Worm (Caenorhabditis elegans) whole organism, midembryonic: ENCODE measurements around the gene ubc-24.
A peak's percentile ranks its signal among the peaks of the same experiment; 100 is the strongest.

ENCODE experiments used
- T22C8.4 ChIP-seq: fragments of 200-800 bp; sonication (Bioruptor generic); IDR thresholded peaks from 2 replicates; pipeline ENCODE4 v1.3.6; 2022; ENCODE audit warnings: missing genetic modification characterization, missing compliant biosample characterization
- cog-1 ChIP-seq: sonication (generic microtip); optimal IDR thresholded peaks from 2 replicates; lab custom pipeline; 2016; ENCODE audit warnings: missing genetic modification characterization, missing compliant biosample characterization
- flt-1 ChIP-seq: fragments of 200-800 bp; sonication (Bioruptor generic); IDR thresholded peaks from 2 replicates; pipeline ENCODE4 v1.3.6; 2022; ENCODE audit warnings: missing genetic modification characterization, missing compliant biosample characterization
- klf-2 ChIP-seq: fragments of 200-800 bp; sonication (Bioruptor generic); conservative IDR thresholded peaks from 2 replicates; pipeline ENCODE4 v1.3.6; 2022; ENCODE audit warnings: missing genetic modification reagents, missing genetic modification characterization, missing compliant biosample characterization
- med-1 ChIP-seq: sonication (generic microtip); optimal IDR thresholded peaks from 2 replicates; lab custom pipeline; 2017; ENCODE audit warnings: missing genetic modification characterization, mild to moderate bottlenecking, missing compliant biosample characterization, antibody characterized with exemption, missing genetic modification reagents; ENCODE audit not compliant: insufficient read depth
- ref-1 ChIP-seq: fragments of 200-800 bp; sonication (Bioruptor generic); conservative IDR thresholded peaks from 2 replicates; pipeline ENCODE4 v1.3.6; 2022; ENCODE audit warnings: missing genetic modification reagents, missing genetic modification characterization, missing compliant biosample characterization
- tab-1 ChIP-seq: fragments of 200-800 bp; sonication (Bioruptor generic); IDR thresholded peaks from 2 replicates; pipeline ENCODE4 v1.3.6; 2022; ENCODE audit warnings: missing genetic modification characterization, missing compliant biosample characterization
- ztf-23 ChIP-seq: fragments of 200-800 bp; sonication (Bioruptor generic); IDR thresholded peaks from 2 replicates; pipeline ENCODE4 v1.3.6; 2022; ENCODE audit warnings: missing genetic modification reagents, missing genetic modification characterization, missing compliant biosample characterization
- ztf-29 ChIP-seq: fragments of 200-800 bp; sonication (Bioruptor generic); IDR thresholded peaks from 2 replicates; pipeline ENCODE4 v1.3.6; 2022; ENCODE audit warnings: missing genetic modification reagents, missing genetic modification characterization, missing compliant biosample characterization

Gene ubc-24

DNA sequence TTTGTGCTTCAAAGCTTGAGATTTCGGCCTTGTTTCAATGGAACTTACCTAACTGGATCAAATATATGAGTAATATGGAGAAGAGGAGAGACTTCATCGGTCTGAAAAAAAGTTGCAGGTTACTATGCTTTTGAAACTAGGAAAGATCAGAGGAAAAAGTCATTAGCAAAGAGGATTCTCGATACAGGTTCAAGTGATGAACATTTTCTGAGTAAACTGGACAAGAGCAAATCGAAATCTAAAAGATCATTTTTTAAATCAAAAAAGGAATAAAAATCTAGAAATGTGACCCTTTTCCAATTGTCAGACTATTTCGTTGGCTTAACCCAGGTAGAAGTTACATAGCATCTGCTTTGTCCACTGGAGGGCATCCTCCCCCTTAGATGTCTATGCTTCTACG, 655 bp upstream of the ubc-24 start, which contains the start of gene skpo-1:
TSS of gene skpo-1 (minus strand) at position 101 of the 400 bp plus-strand sequence.
- TF ChIP-seq ztf-29 (GFP tag; lab: Robert Waterston, UW) (no peak), T22C8.4 (GFP tag; lab: Robert Waterston, UW) (no peak), ztf-23 (GFP tag; lab: Robert Waterston, UW) (no peak), med-1 (GFP tag; lab: Kevin White, UChicago) (no peak), tab-1 (GFP tag; lab: Robert Waterston, UW) (no peak), flt-1 (GFP tag; lab: Robert Waterston, UW) (no peak), cog-1 (no peak)

DNA sequence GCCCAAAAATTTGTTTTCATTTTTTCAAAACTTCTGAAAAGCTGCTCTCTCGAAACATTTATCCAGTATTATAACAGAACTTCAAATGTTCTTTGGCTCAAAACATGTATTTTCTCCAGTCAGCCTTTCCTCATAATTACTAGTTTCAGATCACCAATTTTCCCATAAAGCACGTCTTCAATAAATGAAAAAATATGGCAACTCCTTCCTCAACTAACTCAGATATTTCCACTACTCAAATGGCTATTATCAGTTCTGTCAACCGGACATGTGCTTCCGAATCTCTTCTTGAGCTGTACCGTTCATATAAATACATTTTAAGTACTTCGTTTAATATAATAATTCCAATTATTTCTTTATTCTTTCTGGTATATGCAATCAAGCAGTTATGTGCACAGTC, 2.1 kb downstream of the ubc-24 start, which contains the start of gene sra-13:
TSS of gene sra-13 (plus strand) at position 195 of the 400 bp plus-strand sequence.
- TF ChIP-seq tab-1 (GFP tag; lab: Robert Waterston, UW), result no peak
- no peak for TF ChIP-seq klf-2 (GFP tag; lab: Robert Waterston, UW)
- no peak for TF ChIP-seq ref-1 (GFP tag; lab: Robert Waterston, UW)
- TF ChIP-seq ztf-23 (GFP tag; lab: Robert Waterston, UW), result no peak
- TF ChIP-seq flt-1 (GFP tag; lab: Robert Waterston, UW), result no peak
- no peak for TF ChIP-seq med-1 (GFP tag; lab: Kevin White, UChicago)
- no peak for TF ChIP-seq ztf-29 (GFP tag; lab: Robert Waterston, UW)
- no peak for TF ChIP-seq cog-1
- no peak for TF ChIP-seq T22C8.4 (GFP tag; lab: Robert Waterston, UW)

DNA sequence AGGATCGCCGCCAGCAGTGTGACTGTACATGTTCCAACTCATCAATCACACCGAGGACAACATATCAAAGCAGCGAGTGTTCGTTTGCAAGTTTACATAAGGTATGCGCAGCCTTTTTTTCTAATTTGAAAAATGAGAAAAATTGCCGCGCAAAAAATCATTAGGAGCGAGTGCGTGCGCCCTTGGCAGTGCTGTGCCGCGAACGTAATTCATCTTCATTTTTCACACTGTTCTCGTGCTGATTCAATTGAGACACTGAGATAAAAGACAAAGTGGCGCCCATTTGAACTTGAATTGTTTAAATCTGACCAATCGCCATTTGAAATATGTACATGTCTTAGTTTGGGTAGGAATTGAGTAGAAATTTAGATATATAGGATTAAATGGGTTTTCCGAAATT, 4.1 kb downstream of the ubc-24 start:
- TF ChIP-seq med-1 (GFP tag; lab: Kevin White, UChicago), result no peak
- TF ChIP-seq ztf-23 (GFP tag; lab: Robert Waterston, UW), result no peak
- TF ChIP-seq ztf-29 (GFP tag; lab: Robert Waterston, UW), result no peak
- TF ChIP-seq tab-1 (GFP tag; lab: Robert Waterston, UW), result no peak
- TF ChIP-seq cog-1, result no peak
- TF ChIP-seq flt-1 (GFP tag; lab: Robert Waterston, UW), result no peak
- no peak for TF ChIP-seq T22C8.4 (GFP tag; lab: Robert Waterston, UW)
- TF ChIP-seq ref-1 (GFP tag; lab: Robert Waterston, UW), result no peak
- no peak for TF ChIP-seq klf-2 (GFP tag; lab: Robert Waterston, UW)

DNA sequence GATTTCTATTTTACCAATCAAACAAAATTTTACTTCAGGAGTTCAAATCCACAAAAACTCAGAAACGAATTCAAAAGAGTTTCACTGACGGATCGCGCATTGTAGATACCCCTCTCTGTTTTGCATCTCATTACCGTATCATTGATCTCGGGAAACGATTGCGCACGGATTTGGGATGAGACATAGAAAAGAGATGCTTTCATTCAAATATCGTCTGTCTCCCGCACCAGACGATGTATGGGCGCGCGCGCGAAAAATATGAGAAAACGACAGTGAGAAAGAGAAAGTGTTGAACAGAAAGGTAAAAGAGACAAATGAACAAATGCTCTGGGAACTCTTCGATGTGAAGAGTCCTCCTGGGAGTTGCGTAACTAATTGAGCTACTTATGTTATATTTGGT, 5.6 kb downstream of the ubc-24 start:
- TF ChIP-seq ztf-29 (GFP tag; lab: Robert Waterston, UW) (no peak), tab-1 (GFP tag; lab: Robert Waterston, UW) (no peak), flt-1 (GFP tag; lab: Robert Waterston, UW) (no peak), cog-1 (no peak)

DNA sequence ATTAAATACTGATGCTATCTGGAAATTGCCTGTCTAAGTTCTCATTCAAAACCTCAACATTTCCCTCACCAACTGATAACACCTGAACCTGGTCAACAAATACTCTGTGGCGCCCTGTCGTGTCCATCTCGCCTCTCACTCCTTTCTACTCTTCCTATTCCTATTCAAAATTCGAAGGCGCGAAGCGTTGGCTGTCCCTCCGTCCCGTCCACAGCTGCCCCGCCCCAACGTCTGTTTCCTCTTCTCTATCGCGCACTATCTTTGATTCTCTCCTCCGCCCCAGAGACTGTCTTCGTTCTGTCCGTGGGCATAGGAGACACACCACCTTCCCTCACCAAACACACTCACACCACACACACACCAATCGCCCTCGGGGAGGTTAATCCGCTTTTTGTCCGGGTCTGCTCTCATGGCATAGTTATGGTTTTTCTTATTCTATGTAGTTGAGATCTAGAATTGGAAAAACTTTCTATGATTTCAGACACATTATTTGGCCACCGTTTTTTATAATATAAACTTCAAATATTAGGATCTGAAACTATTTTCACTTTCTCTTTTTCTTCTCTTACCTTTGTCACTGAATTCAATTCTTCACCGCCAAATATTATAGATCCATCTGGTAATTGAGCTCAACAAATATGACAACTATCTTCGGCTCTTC, 6.8 kb downstream of the ubc-24 start, which contains the start of gene efl-3:
TSS of gene efl-3 (plus strand) at position 611 of the 661 bp plus-strand sequence.
- TF ChIP-seq flt-1 (GFP tag; lab: Robert Waterston, UW), result no peak
- TF ChIP-seq tab-1 (GFP tag; lab: Robert Waterston, UW), result no peak
- TF ChIP-seq T22C8.4 (GFP tag; lab: Robert Waterston, UW), result no peak
- no peak for TF ChIP-seq med-1 (GFP tag; lab: Kevin White, UChicago)
- TF ChIP-seq klf-2 (GFP tag; lab: Robert Waterston, UW), result no peak
- no peak for TF ChIP-seq cog-1

DNA sequence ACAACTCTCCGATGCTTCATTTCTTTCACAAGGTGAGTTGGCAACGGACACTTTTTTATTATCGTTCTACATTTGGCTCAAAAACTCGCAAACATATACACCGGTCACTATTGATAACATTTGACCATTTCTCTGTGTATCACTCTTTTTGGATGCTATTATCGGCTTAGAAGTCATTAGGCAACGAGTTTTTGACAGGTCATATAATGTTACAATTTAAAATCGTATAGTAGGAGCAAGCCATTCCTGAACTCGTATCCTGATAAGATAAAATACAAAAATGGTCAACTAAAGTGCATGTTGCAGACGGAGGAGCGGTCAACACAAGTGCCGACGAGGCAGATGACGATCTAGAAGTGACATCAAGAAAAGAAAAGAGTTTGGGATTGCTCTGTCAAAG, 7.5 kb downstream of the ubc-24 start:
- no peak for TF ChIP-seq ztf-29 (GFP tag; lab: Robert Waterston, UW)
- no peak for TF ChIP-seq flt-1 (GFP tag; lab: Robert Waterston, UW)
- no peak for TF ChIP-seq T22C8.4 (GFP tag; lab: Robert Waterston, UW)
- no peak for TF ChIP-seq ztf-23 (GFP tag; lab: Robert Waterston, UW)
- TF ChIP-seq tab-1 (GFP tag; lab: Robert Waterston, UW), result no peak
- TF ChIP-seq ref-1 (GFP tag; lab: Robert Waterston, UW), result no peak
- no peak for TF ChIP-seq med-1 (GFP tag; lab: Kevin White, UChicago)
- TF ChIP-seq cog-1, result no peak
- no peak for TF ChIP-seq klf-2 (GFP tag; lab: Robert Waterston, UW)

DNA sequence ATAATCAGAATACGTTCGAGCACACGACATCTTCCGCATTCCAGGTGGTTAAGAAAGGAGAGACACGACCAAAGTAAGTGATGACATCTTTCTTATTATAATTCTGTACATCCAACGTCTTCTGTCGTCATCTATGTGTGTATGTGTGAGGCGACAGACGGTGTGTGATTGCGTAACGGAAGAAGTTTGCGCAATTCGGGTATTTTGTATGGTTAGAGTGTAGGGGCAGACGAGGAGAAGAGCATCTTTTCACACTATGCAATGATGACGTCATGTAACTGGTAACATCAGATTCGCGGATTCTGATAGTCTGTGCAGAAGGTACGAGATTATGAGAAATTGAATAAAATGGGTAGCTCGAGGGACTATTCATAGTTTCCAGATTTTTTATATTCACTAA, 9.6 kb downstream of the ubc-24 start:
- TF ChIP-seq ref-1 (GFP tag; lab: Robert Waterston, UW), result no peak

DNA sequence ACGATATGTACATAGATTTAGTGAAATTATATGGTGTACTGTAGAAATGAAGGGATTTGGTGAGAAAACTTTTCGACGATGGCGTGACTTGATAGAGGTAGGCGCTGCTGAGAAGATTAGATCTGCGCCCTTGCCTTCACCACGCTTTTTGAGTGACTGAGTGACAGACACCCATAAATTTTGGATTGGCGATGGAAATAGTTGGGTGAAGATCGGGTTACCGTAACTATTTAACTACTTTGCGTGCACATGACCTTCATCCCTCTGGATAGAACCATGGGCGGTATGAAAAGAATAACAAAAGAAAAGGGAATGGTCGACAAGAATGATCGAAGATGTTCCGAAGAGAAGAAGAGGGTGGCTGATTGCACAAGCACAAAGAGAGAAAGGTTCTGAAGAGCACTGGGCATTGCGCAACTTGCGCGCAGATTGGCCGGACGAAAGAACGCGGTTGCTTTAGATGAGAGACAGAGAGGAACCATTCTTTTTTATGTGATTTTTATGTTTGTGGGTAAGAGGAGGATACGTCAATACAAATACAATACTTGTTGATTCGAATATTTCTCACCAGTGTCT, 10.1 kb downstream of the ubc-24 start:
- TF ChIP-seq flt-1 (GFP tag; lab: Robert Waterston, UW) (0 out of 2 replicates have a peak, but pooled peaks have one; percentile 49), ztf-29 (GFP tag; lab: Robert Waterston, UW) (peak; percentile 54; the same call in 1 of the 2 replicates), klf-2 (GFP tag; lab: Robert Waterston, UW) (no peak), tab-1 (GFP tag; lab: Robert Waterston, UW) (no peak)

DNA sequence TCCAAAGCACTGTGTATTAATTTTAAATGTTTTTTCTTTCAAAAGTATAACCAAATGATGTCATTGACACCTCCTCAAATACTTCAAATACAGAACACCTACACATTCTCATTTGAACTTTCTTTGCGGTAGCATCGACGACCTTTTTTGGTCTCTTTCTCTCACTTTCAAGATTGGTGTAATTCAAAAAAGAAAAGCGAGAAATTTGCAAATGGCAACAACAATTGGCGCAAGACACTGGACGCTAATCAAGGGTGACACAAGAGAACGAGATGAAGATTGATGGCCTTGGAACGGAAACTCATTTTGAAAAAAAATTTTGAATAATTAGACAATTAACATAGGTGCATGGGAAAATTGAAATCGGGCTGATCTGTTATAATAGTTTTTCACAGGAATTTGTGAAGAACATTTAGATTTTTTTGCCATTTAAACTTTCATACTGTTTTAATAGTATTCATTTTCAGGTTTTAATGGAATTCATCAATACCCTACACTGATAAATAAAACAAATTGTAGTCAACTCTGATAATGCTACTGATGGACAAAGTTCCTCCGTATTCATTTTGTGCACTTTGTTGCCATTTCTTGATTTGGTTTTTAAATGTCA, 11.8 kb downstream of the ubc-24 start, which contains the start of gene fdgt-2:
TSS of gene fdgt-2 (plus strand) at position 560 of the 610 bp plus-strand sequence.
- TF ChIP-seq cog-1 (no peak), ztf-23 (GFP tag; lab: Robert Waterston, UW) (no peak), T22C8.4 (GFP tag; lab: Robert Waterston, UW) (no peak), med-1 (GFP tag; lab: Kevin White, UChicago) (no peak), ref-1 (GFP tag; lab: Robert Waterston, UW) (no peak), ztf-29 (GFP tag; lab: Robert Waterston, UW) (no peak), flt-1 (GFP tag; lab: Robert Waterston, UW) (no peak), tab-1 (GFP tag; lab: Robert Waterston, UW) (no peak), klf-2 (GFP tag; lab: Robert Waterston, UW) (no peak)
